Worm (Caenorhabditis elegans) whole organism, early embryonic: ENCODE results near the gene him-18.

Experiments
- B0310.2 ChIP-seq: sonication (generic microtip); optimal IDR thresholded peaks from 2 replicates; lab custom pipeline; 2016; ENCODE audit warnings: mild to moderate bottlenecking, missing genetic modification characterization, missing compliant biosample characterization
- F13C5.2 ChIP-seq: sonication (generic microtip); optimal IDR thresholded peaks from 2 replicates; lab custom pipeline; 2017; ENCODE audit warnings: mild to moderate bottlenecking, missing genetic modification characterization, inconsistent platforms, missing compliant biosample characterization
- ceh-13 ChIP-seq: fragments of 200-800 bp; sonication (Bioruptor generic); optimal IDR thresholded peaks from 2 replicates; lab custom pipeline; 2018; ENCODE audit warnings: mild to moderate bottlenecking, missing genetic modification characterization, missing compliant biosample characterization
- ceh-36 ChIP-seq: sonication (generic microtip); optimal IDR thresholded peaks from 2 replicates; lab custom pipeline; 2016; ENCODE audit warnings: missing genetic modification characterization, inconsistent platforms, missing compliant biosample characterization
- hmbx-1 ChIP-seq: sonication (generic microtip); optimal IDR thresholded peaks from 2 replicates; lab custom pipeline; 2016; ENCODE audit warnings: mild to moderate bottlenecking, missing genetic modification characterization, missing compliant biosample characterization
- pes-1 ChIP-seq: fragments of 200-800 bp; sonication (Bioruptor generic); IDR thresholded peaks from 2 replicates; pipeline ENCODE4 v1.3.6; 2022; ENCODE audit warnings: missing genetic modification reagents, missing genetic modification characterization, missing compliant biosample characterization
- scrt-1 ChIP-seq: fragments of 200-800 bp; sonication (Bioruptor generic); IDR thresholded peaks from 2 replicates; pipeline ENCODE4 v1.3.6; 2022; ENCODE audit warnings: missing genetic modification characterization, missing compliant biosample characterization

DNA sequence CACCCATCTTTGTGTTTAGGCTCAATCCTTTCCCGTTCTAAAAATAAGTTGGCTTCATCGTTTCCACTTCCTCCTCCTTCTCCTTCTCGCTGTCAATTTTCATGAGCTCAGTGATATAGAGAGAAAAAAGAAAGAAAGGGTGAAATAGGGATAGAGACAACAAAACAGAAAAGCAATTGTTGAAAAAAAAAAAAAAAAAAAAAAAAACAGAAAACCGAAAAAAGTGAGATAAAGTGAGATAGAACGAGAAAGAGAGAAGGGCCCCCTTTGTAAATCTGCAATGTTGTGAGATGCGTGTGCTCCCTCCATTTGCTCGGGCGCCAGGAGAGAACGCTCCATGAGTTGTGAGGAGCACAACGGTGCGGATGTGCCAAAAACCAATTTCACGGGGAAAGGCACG lies 8.9 kb upstream of the him-18 start:
- no peak for TF ChIP-seq hmbx-1 (tag; lab: Kevin White, UChicago)
- no peak for TF ChIP-seq ceh-36
- TF ChIP-seq ceh-13: no peak
- TF ChIP-seq scrt-1 (GFP tag; lab: Robert Waterston, UW): no peak
- TF ChIP-seq F13C5.2 (tag; lab: Kevin White, UChicago): no peak
- TF ChIP-seq B0310.2 (tag; lab: Kevin White, UChicago): no peak
- no peak for TF ChIP-seq pes-1 (GFP tag; lab: Robert Waterston, UW)
